Fruit fly (Drosophila melanogaster): ENCODE measurements around the gene vib.

Gene vib

DNA sequence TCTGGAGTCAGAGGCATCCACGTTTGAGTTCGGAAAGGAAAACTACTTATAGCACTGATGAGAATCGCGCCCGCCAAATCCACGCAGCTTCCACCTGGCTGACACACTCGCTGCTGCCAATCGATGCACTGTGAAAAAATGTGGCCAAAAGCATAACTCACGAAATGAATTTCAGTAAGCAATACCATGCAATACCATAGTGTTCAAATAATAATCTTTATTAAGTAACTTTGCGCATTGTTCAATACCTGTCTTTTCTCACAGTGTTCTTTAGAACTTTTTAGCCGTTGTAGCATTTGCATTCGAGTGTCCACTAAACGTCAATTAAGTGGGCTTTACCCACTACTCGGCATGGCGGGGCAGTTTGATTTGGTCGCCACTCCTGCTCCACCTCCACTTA lies 28.8 kb upstream of the vib start:
- TF ChIP-seq cnc (optimal IDR thresholded peaks at IDR 0.05): no peak
- no peak for TF ChIP-seq kay (GFP tag; ENCODE audit: borderline replicate concordance)

DNA sequence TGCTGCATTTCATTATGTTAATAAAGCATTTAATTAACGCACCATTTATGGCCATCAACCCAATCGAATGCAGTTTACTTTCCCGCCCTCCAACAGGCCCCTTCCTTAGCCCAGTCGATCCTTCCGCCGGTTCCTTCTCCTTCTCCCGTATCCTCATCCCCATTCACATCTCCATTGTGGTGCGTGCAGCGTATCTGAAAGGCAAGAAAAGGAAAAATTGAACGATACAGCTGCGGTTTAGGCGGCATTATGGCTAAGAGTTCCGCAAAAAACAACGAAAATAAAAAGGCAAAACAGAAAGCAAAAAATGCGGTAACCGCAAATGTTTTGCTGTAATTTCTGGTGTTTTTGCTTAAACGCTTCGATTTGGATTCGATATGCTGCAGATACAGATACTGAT lies 27.5 kb upstream of the vib start:
- no peak for TF ChIP-seq cnc (optimal IDR thresholded peaks at IDR 0.05)
- TF ChIP-seq CG14711 (tag; optimal IDR thresholded peaks at IDR 0.05): no peak
- TF ChIP-seq cic (GFP tag; optimal IDR thresholded peaks at IDR 0.05): no peak

DNA sequence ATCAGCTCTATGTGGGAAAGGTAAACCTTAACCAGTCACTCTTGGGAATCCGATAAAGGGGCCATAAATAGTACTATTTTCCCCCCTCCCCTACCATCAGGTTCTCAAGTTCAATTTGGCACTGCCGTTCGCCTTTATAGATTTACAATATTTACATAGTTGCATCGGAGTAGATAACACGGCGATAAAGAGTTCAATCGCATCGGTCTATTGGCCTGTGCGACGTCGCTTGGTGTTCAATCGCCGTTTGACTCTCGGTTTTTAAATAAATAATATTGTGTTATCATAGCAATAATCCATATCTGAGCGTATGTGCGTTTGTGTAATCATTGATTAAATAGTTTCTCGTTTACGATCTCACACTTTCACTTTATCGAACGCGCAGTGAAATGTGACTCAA lies 23.6 kb upstream of the vib start:
- TF ChIP-seq CG33017 (tag; optimal IDR thresholded peaks at IDR 0.05): no peak
- TF ChIP-seq ovo (GFP tag; optimal IDR thresholded peaks at IDR 0.05): peak; percentile 25

DNA sequence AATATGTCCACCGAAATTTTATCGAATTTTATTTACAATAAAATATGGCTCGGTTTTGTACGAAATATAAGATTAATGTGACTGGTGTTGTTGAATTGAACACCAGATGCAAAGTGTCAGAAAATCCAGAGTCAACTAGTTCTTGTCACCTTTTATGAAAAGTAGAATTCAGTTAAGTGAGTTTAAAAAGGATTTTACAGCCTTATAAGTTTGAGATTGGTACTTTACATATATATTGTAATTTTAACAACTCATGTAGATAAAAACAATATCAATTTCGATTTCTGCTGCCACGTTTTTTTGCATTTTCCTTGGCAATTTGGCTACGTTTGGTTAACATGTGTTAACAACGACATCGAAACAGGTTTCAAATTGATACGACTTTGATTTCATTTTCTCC lies 21.6 kb upstream of the vib start, which contains the start of gene CG5217:
TSS of gene CG5217 (minus strand) at position 101 of the 400 bp plus-strand sequence.
- TF ChIP-seq CG5204 (GFP tag; optimal IDR thresholded peaks at IDR 0.05) (no peak), tj (GFP tag; optimal IDR thresholded peaks at IDR 0.05) (no peak), cnc (optimal IDR thresholded peaks at IDR 0.05) (no peak), CG14711 (tag; optimal IDR thresholded peaks at IDR 0.05) (no peak), toe (GFP tag; optimal IDR thresholded peaks at IDR 0.05) (no peak), Mnt (GFP tag; optimal IDR thresholded peaks at IDR 0.05) (no peak), bab1 (GFP tag; optimal IDR thresholded peaks at IDR 0.05) (no peak), Hr96 (GFP tag; optimal IDR thresholded peaks at IDR 0.05) (no peak), cic (GFP tag; optimal IDR thresholded peaks at IDR 0.05) (no peak), Crg-1 (GFP tag; optimal IDR thresholded peaks at IDR 0.05) (no peak), CG33017 (tag; optimal IDR thresholded peaks at IDR 0.05) (no peak), CG1620 (GFP tag; optimal IDR thresholded peaks at IDR 0.05) (no peak), CG12768 (GFP tag; optimal IDR thresholded peaks at IDR 0.05) (no peak), Clk (GFP tag; optimal IDR thresholded peaks at IDR 0.05) (no peak), CG7045 (GFP tag; optimal IDR thresholded peaks at IDR 0.05) (no peak), ovo (GFP tag; optimal IDR thresholded peaks at IDR 0.05) (no peak), pad (GFP tag; optimal IDR thresholded peaks at IDR 0.05) (no peak)

DNA sequence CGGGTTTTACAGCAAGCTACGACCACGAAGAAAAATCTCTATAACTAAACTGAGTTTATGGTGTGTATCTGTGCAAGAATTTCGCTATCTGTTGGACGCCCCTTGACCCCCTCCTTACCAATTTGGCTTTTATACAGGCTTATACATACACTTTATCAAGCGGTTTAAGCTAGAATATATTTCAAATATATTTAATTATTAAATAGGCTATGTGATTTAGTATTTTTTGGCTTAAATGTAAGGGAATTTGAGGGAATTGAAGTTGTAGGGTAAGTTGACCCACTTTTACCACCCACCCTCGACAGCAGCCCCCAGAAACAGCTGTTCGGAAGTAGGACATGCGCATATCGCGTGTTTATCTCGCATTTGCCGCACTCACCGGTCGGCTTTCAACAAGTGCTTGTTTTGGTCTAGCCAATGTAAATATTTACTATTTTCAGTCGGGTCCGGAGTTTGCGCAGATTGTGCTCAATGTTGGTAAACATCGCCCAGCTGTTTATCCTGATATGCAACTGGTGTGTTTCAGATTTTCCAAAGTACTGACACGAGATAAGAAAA lies 19.7 kb upstream of the vib start, which contains the start of gene unc79:
TSS of gene unc79 (minus strand) at position 51 of the 558 bp plus-strand sequence.
- TF ChIP-seq cic (GFP tag; optimal IDR thresholded peaks at IDR 0.05) (peak; percentile 4), Clk (GFP tag; optimal IDR thresholded peaks at IDR 0.05) (no peak)

DNA sequence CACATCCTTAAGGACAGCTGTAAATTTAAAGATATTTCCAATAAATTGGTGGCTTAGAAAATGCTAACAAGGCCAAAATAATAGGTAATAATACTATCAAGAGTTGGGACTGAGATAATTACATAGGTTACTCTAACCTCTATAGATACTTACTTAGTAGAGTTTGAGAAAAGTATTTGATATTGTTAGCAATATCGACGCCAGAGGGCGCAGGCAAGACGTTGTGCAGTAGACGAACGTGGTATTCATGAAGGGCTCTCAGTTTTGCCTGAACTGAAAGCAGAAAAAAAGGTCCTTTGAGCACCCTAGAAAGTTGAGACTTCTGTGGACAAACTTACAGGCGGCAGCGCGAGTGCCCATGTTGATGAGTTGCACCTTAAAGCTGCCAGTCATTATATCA lies 18.9 kb upstream of the vib start:
- TF ChIP-seq ovo (GFP tag; optimal IDR thresholded peaks at IDR 0.05) (no peak), bab1 (GFP tag; optimal IDR thresholded peaks at IDR 0.05) (no peak), kay (GFP tag; ENCODE audit: borderline replicate concordance) (no peak), CG7101 (tag; optimal IDR thresholded peaks at IDR 0.05) (no peak), toe (GFP tag; optimal IDR thresholded peaks at IDR 0.05) (no peak)

DNA sequence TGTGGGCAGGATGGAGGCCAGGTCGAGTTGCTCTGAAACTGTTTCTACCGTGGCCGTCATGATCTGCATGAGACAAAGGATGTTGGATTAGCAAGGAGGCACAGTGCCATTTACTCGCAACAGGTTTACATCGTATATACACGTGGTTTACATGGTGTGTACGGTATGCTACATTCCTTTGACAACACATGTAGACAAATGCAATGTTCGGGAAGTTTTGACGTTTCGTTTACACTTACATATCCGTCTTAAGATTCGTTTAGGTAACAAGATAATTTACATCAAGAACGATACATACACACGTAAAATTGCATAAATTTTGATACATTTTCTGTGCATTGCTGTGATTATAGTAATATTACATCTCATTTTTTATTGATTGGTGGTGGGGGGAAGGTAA lies 12.5 kb upstream of the vib start:
- no peak for TF ChIP-seq Hr96 (GFP tag; optimal IDR thresholded peaks at IDR 0.05)

DNA sequence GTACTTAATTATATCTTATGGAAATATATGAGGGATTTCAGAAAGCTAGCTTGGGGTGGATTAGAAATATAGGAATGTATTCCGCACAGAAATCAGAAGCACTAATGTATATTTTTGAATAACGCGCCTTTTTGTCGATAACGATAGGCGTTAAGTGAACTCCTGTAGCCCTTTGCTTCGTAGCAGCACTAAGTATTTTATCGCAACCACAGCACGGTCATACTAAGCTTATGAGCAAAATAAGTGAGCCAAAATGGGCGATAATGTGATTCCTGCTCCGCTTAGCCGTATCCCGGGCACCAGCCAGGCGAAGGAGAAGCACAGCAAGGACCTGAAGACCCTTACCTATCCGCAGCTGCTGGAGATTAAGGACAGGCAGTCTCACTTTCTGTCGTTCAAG lies 2.8 kb upstream of the vib start, which contains the start of the genes CG5250 and Polr2M:
TSS of gene CG5250 (minus strand) at position 32 of the 400 bp plus-strand sequence.
TSS of gene Polr2M (plus strand) at position 219 of the 400 bp plus-strand sequence.
- TF ChIP-seq bab1 (GFP tag; optimal IDR thresholded peaks at IDR 0.05) (peak; percentile 38), kay (GFP tag; ENCODE audit: borderline replicate concordance) (no peak), CG7045 (GFP tag; optimal IDR thresholded peaks at IDR 0.05) (no peak)

DNA sequence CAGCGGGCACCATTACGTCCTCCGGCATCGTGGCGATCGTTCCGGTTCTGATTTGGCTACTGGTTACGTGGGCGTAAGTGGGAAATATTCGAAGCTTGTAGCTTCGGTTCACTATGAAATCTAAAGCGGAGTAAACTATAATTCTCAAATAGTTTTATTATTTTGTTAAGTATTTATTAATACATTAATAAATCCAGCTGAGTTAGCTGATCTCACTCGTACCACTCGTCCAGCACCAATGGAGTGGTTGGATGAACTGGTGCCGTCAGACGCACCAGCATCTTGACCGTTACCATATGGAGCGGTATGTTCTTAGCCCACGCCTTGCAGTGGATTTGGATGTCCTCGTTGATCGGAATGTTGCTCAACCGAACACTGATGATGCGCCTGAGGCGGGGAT lies 1.6 kb upstream of the vib start, which contains the start of gene CG11703:
TSS of gene CG11703 (minus strand) at position 101 of the 400 bp plus-strand sequence.
- no peak for TF ChIP-seq CG7045 (GFP tag; optimal IDR thresholded peaks at IDR 0.05)
- TF ChIP-seq pad (GFP tag; optimal IDR thresholded peaks at IDR 0.05): no peak
- TF ChIP-seq kay (GFP tag; ENCODE audit: borderline replicate concordance): no peak
- no peak for TF ChIP-seq tj (GFP tag; optimal IDR thresholded peaks at IDR 0.05)
- no peak for TF ChIP-seq Crg-1 (GFP tag; optimal IDR thresholded peaks at IDR 0.05)
